Worm (Caenorhabditis elegans) whole organism, L4 larva: Measurements from ENCODE around the gene Y59A8B.25.

ENCODE experiments used
- aha-1 ChIP-seq: fragments of 150-350 bp; peaks from one replicate; lab custom pipeline; 2014; ENCODE audit warnings: missing biosample characterization, missing genetic modification characterization
- gei-8 ChIP-seq: fragments of 200-800 bp; sonication (Bioruptor generic); optimal IDR thresholded peaks from 2 replicates; lab custom pipeline; 2018; ENCODE audit warnings: mild to moderate bottlenecking, missing genetic modification characterization, missing compliant biosample characterization
- lim-7 ChIP-seq: fragments of 200-800 bp; sonication (Bioruptor generic); IDR thresholded peaks from 2 replicates; pipeline ENCODE4 v1.3.6; 2022; ENCODE audit warnings: missing genetic modification characterization, missing compliant biosample characterization
- mxl-3 ChIP-seq: fragments of 200-800 bp; sonication (Bioruptor generic); optimal IDR thresholded peaks from 2 replicates; lab custom pipeline; 2018; ENCODE audit warnings: mild to moderate bottlenecking, missing genetic modification characterization, missing compliant biosample characterization
- snpc-4 ChIP-seq: fragments of 150-350 bp; optimal IDR thresholded peaks from 2 replicates; lab custom pipeline; 2014; ENCODE audit warnings: missing biosample characterization, missing genetic modification characterization
- vab-7 ChIP-seq: fragments of 200-800 bp; sonication (Bioruptor generic); IDR thresholded peaks from 2 replicates; pipeline ENCODE4 v1.3.6; 2022; ENCODE audit warnings: missing genetic modification reagents, missing genetic modification characterization, missing compliant biosample characterization
- zfp-2 ChIP-seq: sonication (generic microtip); optimal IDR thresholded peaks from 2 replicates; lab custom pipeline; 2016; ENCODE audit warnings: mild to moderate bottlenecking, missing genetic modification characterization, missing compliant biosample characterization
- ztf-11 ChIP-seq: fragments of 150-350 bp; optimal IDR thresholded peaks from 2 replicates; lab custom pipeline; 2014; ENCODE audit warnings: missing biosample characterization, missing genetic modification characterization

- no peak for TF ChIP-seq zfp-2 (tag; lab: Kevin White, UChicago)
- TF ChIP-seq mxl-3 = peak; percentile 47
- no peak for TF ChIP-seq ztf-11
- peak; percentile 15 for TF ChIP-seq snpc-4 (tag; lab: Kevin White, UChicago)
- TF ChIP-seq lim-7 (GFP tag; lab: Robert Waterston, UW) = no peak
- TF ChIP-seq gei-8 = no peak
- peak; percentile 98 for TF ChIP-seq aha-1
- no peak for TF ChIP-seq vab-7 (GFP tag; lab: Robert Waterston, UW)
These were observed 24.0 kb upstream of the Y59A8B.25 start for ce11 chrV:18079163-18079562.
